Worm (Caenorhabditis elegans): Measurements from ENCODE around the gene fipr-15.

DNA sequence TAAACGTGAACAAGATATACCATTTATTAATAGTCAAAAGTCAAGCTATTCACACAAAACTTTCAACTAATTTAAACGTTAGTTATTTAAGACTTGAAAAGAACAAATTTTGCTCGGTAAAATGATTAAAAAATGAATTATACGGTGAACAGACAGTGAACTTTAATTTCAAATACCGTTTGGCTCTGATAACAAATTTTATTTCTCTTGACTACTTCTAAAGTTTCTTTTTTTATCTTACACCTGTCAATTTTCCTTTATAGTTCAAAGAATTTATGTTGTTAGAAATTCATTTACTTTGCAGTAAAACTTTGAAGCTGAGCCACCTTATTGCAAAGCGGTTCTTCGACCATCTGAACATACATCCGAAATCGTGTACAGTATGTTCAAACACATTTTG lies 35.0 kb downstream of the fipr-15 start, which contains the start of gene ZK593.3:
- TF ChIP-seq him-1 (tag; optimal IDR thresholded peaks at IDR 0.05) (no peak), W03F9.2 (tag; optimal IDR thresholded peaks at IDR 0.05) (no peak), dao-5 (tag; optimal IDR thresholded peaks at IDR 0.05) (no peak)
